Worm (Caenorhabditis elegans): ENCODE measurements around the gene srh-100.

DNA sequence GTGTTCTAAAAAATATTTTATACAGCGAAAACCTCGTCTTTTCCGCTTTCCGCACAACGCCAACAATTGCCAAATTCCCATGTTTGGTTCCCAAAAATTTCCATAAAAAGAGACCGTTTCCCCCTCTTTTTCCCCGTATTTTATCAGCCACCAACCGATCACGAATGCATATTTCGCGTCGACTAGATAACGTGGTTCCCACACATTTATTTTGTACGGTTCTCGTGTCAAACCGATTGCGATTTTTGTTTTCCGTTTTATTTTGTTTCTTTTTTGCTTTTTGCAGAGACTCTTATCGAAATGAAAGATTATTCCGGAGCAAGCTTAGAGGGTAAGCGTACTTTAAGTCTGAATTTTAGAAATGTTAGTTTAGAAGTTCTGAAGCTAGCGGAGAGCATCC is 6.5 kb upstream of the srh-100 start, which contains the start of gene C46E10.3:
- TF ChIP-seq tab-1 (GFP tag; IDR thresholded peaks at IDR 0.05) (no peak), flt-1 (GFP tag; IDR thresholded peaks at IDR 0.05) (no peak), ztf-29 (GFP tag; IDR thresholded peaks at IDR 0.05) (no peak), ref-1 (GFP tag; conservative IDR thresholded peaks at IDR 0.05) (no peak), med-1 (GFP tag; optimal IDR thresholded peaks at IDR 0.05; ENCODE audit: insufficient read depth) (no peak), ztf-23 (GFP tag; IDR thresholded peaks at IDR 0.05) (no peak), klf-2 (GFP tag; conservative IDR thresholded peaks at IDR 0.05) (no peak), T22C8.4 (GFP tag; IDR thresholded peaks at IDR 0.05) (no peak), cog-1 (tag; optimal IDR thresholded peaks at IDR 0.05) (no peak)

Measured in whole organism, midembryonic.